Worm (Caenorhabditis elegans) whole organism, mixed stage, embryonic: Measurements from ENCODE around the gene F49F1.7.

Experiments
- bed-3 ChIP-seq: fragments of 200-800 bp; sonication (Bioruptor generic); optimal IDR thresholded peaks from 3 replicates; lab custom pipeline; 2018; ENCODE audit warnings: mild to moderate bottlenecking, missing genetic modification characterization, moderate library complexity, missing compliant biosample characterization
- blmp-1 ChIP-seq: fragments of 150-350 bp; optimal IDR thresholded peaks from 2 replicates; lab custom pipeline; 2014; ENCODE audit warnings: missing biosample characterization, missing genetic modification characterization
- ceh-83 ChIP-seq: fragments of 200-800 bp; sonication (Bioruptor generic); optimal IDR thresholded peaks from 2 replicates; lab custom pipeline; 2018; ENCODE audit warnings: mild to moderate bottlenecking, missing genetic modification characterization, missing compliant biosample characterization
- elt-3 ChIP-seq: fragments of 150-350 bp; optimal IDR thresholded peaks from 2 replicates; lab custom pipeline; 2014; ENCODE audit warnings: missing biosample characterization, missing genetic modification characterization
- lin-13 ChIP-seq: fragments of 150-350 bp; optimal IDR thresholded peaks from 2 replicates; lab custom pipeline; 2014; ENCODE audit warnings: missing biosample characterization, missing genetic modification characterization
- lsy-2 ChIP-seq: fragments of 150-350 bp; optimal IDR thresholded peaks from 2 replicates; lab custom pipeline; 2014; ENCODE audit warnings: missing biosample characterization, missing genetic modification characterization
- nhr-28 ChIP-seq: fragments of 150-350 bp; optimal IDR thresholded peaks from 2 replicates; lab custom pipeline; 2014; ENCODE audit warnings: missing biosample characterization, missing genetic modification characterization
- pha-4 ChIP-seq: fragments of 150-350 bp; optimal IDR thresholded peaks from 2 replicates; lab custom pipeline; 2018; ENCODE audit warnings: missing biosample characterization, missing genetic modification reagents, missing genetic modification characterization
- sem-2 ChIP-seq: fragments of 200-800 bp; sonication (Bioruptor generic); optimal IDR thresholded peaks from 2 replicates; lab custom pipeline; 2018; ENCODE audit warnings: mild to moderate bottlenecking, missing genetic modification characterization, missing compliant biosample characterization
- unc-120 ChIP-seq: sonication (generic microtip); optimal IDR thresholded peaks from 2 replicates; lab custom pipeline; 2017; ENCODE audit warnings: missing genetic modification characterization, missing compliant biosample characterization; ENCODE audit not compliant: poor library complexity, severe bottlenecking
- ztf-11 ChIP-seq: fragments of 150-350 bp; optimal IDR thresholded peaks from 2 replicates; lab custom pipeline; 2014; ENCODE audit warnings: missing biosample characterization, missing genetic modification characterization

- TF ChIP-seq sem-2 (GFP tag; lab: Kevin White, UChicago) = no peak
- TF ChIP-seq unc-120 (tag; lab: Kevin White, UChicago) = no peak
- TF ChIP-seq lin-13 (tag; lab: Kevin White, UChicago) = no peak
- no peak for TF ChIP-seq blmp-1 (tag; lab: Kevin White, UChicago)
- no peak for TF ChIP-seq ztf-11 (tag; lab: Kevin White, UChicago)
- TF ChIP-seq elt-3 (tag; lab: Kevin White, UChicago) = no peak
- TF ChIP-seq ceh-83 (GFP tag; lab: Kevin White, UChicago) = no peak
- TF ChIP-seq nhr-28 (tag; lab: Kevin White, UChicago) = no peak
- no peak for TF ChIP-seq bed-3 (GFP tag; lab: Kevin White, UChicago)
- no peak for TF ChIP-seq pha-4 (tag; lab: Kevin White, UChicago)
- TF ChIP-seq lsy-2 (tag; lab: Kevin White, UChicago) = no peak
These were observed 9.9 kb downstream of the F49F1.7 start, which contains the start of the genes F49F1.4 and F49F1.2 for ce11 chrIV:4115634-4116033.
